Fruit fly (Drosophila melanogaster) whole organism, embryonic: ENCODE results near the gene CG11085.

Experiments
- Bdp1 ChIP-seq: fragments of 200-800 bp; sonication (Bioruptor generic); optimal IDR thresholded peaks from 3 replicates; lab custom pipeline; 2016; ENCODE audit warnings: missing biosample characterization, missing genetic modification characterization
- Bgb ChIP-seq: fragments of 200-800 bp; sonication (Bioruptor generic); IDR thresholded peaks from 2 replicates; pipeline ENCODE4 v1.3.6; 2022; ENCODE audit warnings: missing biosample characterization, missing genetic modification characterization; ENCODE audit not compliant: partially characterized antibody
- CG10209 ChIP-seq: fragments of 200-800 bp; sonication (Bioruptor generic); optimal IDR thresholded peaks from 3 replicates; lab custom pipeline; 2017; ENCODE audit warnings: missing biosample characterization, mild to moderate bottlenecking, missing genetic modification characterization, missing genetic modification reagents
- CG10366 ChIP-seq: fragments of 200-800 bp; sonication (Bioruptor generic); IDR thresholded peaks from 2 replicates; pipeline ENCODE4 v1.3.6; 2022; ENCODE audit warnings: missing biosample characterization, missing genetic modification characterization
- CG10979 ChIP-seq: fragments of 200-800 bp; sonication (Bioruptor generic); optimal IDR thresholded peaks from 2 replicates; lab custom pipeline; 2018; ENCODE audit warnings: missing biosample characterization, mild to moderate bottlenecking, missing genetic modification characterization, moderate library complexity
- CG11398 ChIP-seq: fragments of 200-800 bp; sonication (Bioruptor generic); optimal IDR thresholded peaks from 2 replicates; lab custom pipeline; 2016; ENCODE audit warnings: missing biosample characterization, missing genetic modification characterization
- CG11696 ChIP-seq: fragments of 200-800 bp; sonication (Bioruptor generic); IDR thresholded peaks from 2 replicates; pipeline ENCODE4 v1.3.6; 2022; ENCODE audit warnings: missing biosample characterization, missing genetic modification characterization
- CG12659 ChIP-seq: fragments of 200-800 bp; sonication (Bioruptor generic); optimal IDR thresholded peaks from 3 replicates; lab custom pipeline; 2017; ENCODE audit warnings: mild to moderate bottlenecking, missing biosample characterization, missing genetic modification reagents, missing genetic modification characterization
- CG13287 ChIP-seq: fragments of 200-800 bp; sonication (Bioruptor generic); IDR thresholded peaks from 2 replicates; pipeline ENCODE4 v1.3.6; 2022; ENCODE audit warnings: missing biosample characterization, missing genetic modification characterization; ENCODE audit not compliant: partially characterized antibody
- CG13424 ChIP-seq: fragments of 200-800 bp; sonication (Bioruptor generic); optimal IDR thresholded peaks from 2 replicates; lab custom pipeline; 2019; ENCODE audit warnings: missing biosample characterization, mild to moderate bottlenecking, missing genetic modification characterization, moderate library complexity
- CG14441 ChIP-seq: fragments of 200-800 bp; sonication (Bioruptor generic); IDR thresholded peaks from 2 replicates; pipeline ENCODE4 v1.3.6; 2022; ENCODE audit warnings: missing biosample characterization, missing genetic modification characterization
- CG14710 ChIP-seq: fragments of 200-800 bp; sonication (Bioruptor generic); optimal IDR thresholded peaks from 3 replicates; lab custom pipeline; 2019; ENCODE audit warnings: missing biosample characterization, mild to moderate bottlenecking, missing genetic modification characterization, moderate library complexity
- CG30403 ChIP-seq: fragments of 200-800 bp; sonication (Bioruptor generic); optimal IDR thresholded peaks from 3 replicates; lab custom pipeline; 2016; ENCODE audit warnings: missing biosample characterization, missing genetic modification characterization
- CG3281 ChIP-seq: fragments of 200-800 bp; sonication (Bioruptor generic); optimal IDR thresholded peaks from 3 replicates; lab custom pipeline; 2017; ENCODE audit warnings: missing biosample characterization, mild to moderate bottlenecking, missing genetic modification characterization
- CG34224 ChIP-seq: fragments of 200-800 bp; sonication (Bioruptor generic); IDR thresholded peaks from 3 replicates; pipeline ENCODE4 v1.3.6; 2022; ENCODE audit warnings: missing biosample characterization, missing genetic modification characterization; ENCODE audit not compliant: partially characterized antibody
- CG3847 ChIP-seq: fragments of 200-800 bp; sonication (Bioruptor generic); IDR thresholded peaks from 2 replicates; pipeline ENCODE4 v1.3.6; 2022; ENCODE audit warnings: missing biosample characterization, missing genetic modification characterization
- CG4360 ChIP-seq: fragments of 200-800 bp; sonication (Bioruptor generic); IDR thresholded peaks from 2 replicates; pipeline ENCODE4 v1.3.6; 2022; ENCODE audit warnings: missing biosample characterization, missing genetic modification characterization
- CG4404 ChIP-seq: fragments of 200-800 bp; sonication (Bioruptor generic); IDR thresholded peaks from 2 replicates; pipeline ENCODE4 v1.3.6; 2022; ENCODE audit warnings: missing biosample characterization, missing genetic modification characterization
- CG4730 ChIP-seq: fragments of 200-800 bp; sonication (Bioruptor generic); IDR thresholded peaks from 2 replicates; pipeline ENCODE4 v1.3.6; 2022; ENCODE audit warnings: missing biosample characterization, missing genetic modification characterization
- CG6272 ChIP-seq: fragments of 200-800 bp; sonication (Bioruptor generic); IDR thresholded peaks from 2 replicates; pipeline ENCODE4 v1.3.6; 2022; ENCODE audit warnings: missing biosample characterization, missing genetic modification characterization
- CG6654 ChIP-seq: fragments of 200-800 bp; sonication (Bioruptor generic); optimal IDR thresholded peaks from 2 replicates; lab custom pipeline; 2017; ENCODE audit warnings: missing biosample characterization, mild to moderate bottlenecking, missing genetic modification characterization
- CG7556 ChIP-seq: fragments of 200-800 bp; sonication (Bioruptor generic); optimal IDR thresholded peaks from 2 replicates; lab custom pipeline; 2017; ENCODE audit warnings: missing biosample characterization, mild to moderate bottlenecking, missing genetic modification characterization
- CG7963 ChIP-seq: fragments of 200-800 bp; sonication (Bioruptor generic); IDR thresholded peaks from 3 replicates; pipeline ENCODE4 v1.3.6; 2022; ENCODE audit warnings: missing biosample characterization, missing genetic modification characterization; ENCODE audit not compliant: partially characterized antibody
- CG8281 ChIP-seq: fragments of 200-800 bp; sonication (Bioruptor generic); optimal IDR thresholded peaks from 2 replicates; lab custom pipeline; 2018; ENCODE audit warnings: missing biosample characterization, mild to moderate bottlenecking, missing genetic modification characterization, moderate library complexity
- CG8924 ChIP-seq: fragments of 200-800 bp; optimal IDR thresholded peaks from 3 replicates; lab custom pipeline; 2019; ENCODE audit warnings: missing biosample characterization, mild to moderate bottlenecking, missing genetic modification characterization, moderate library complexity
- CG9727 ChIP-seq: fragments of 200-800 bp; sonication (Bioruptor generic); optimal IDR thresholded peaks from 3 replicates; lab custom pipeline; 2017; ENCODE audit warnings: missing biosample characterization, mild to moderate bottlenecking, missing genetic modification characterization
- Dip2 ChIP-seq: fragments of 200-800 bp; sonication (Bioruptor generic); IDR thresholded peaks from 2 replicates; pipeline ENCODE4 v1.3.6; 2022; ENCODE audit warnings: missing biosample characterization, missing genetic modification characterization
- Fer2 ChIP-seq: fragments of 200-800 bp; sonication (Bioruptor generic); optimal IDR thresholded peaks from 2 replicates; lab custom pipeline; 2018; ENCODE audit warnings: missing biosample characterization, mild to moderate bottlenecking, missing genetic modification characterization, moderate library complexity
- Fer3 ChIP-seq: fragments of 200-800 bp; sonication (Bioruptor generic); optimal IDR thresholded peaks from 2 replicates; lab custom pipeline; 2018; ENCODE audit warnings: missing biosample characterization, mild to moderate bottlenecking, missing genetic modification characterization, moderate library complexity
- Gsc ChIP-seq: fragments of 200-800 bp; sonication (Bioruptor generic); IDR thresholded peaks from 2 replicates; pipeline ENCODE4 v1.3.6; 2022; ENCODE audit warnings: missing biosample characterization, missing genetic modification characterization
- Hand ChIP-seq: fragments of 200-800 bp; sonication (Bioruptor generic); optimal IDR thresholded peaks from 2 replicates; lab custom pipeline; 2017; ENCODE audit warnings: mild to moderate bottlenecking, missing biosample characterization, missing genetic modification reagents, missing genetic modification characterization
- Hmr ChIP-seq: fragments of 200-800 bp; sonication (Bioruptor generic); optimal IDR thresholded peaks from 3 replicates; lab custom pipeline; 2017; ENCODE audit warnings: mild to moderate bottlenecking, missing biosample characterization, missing genetic modification reagents, missing genetic modification characterization
- Hr51 ChIP-seq, 2 experiments: fragments of 200-800 bp; sonication (Bioruptor generic); optimal IDR thresholded peaks; 2 replicates in 1 of 2; 3 replicates in 1 of 2; lab custom pipeline; 2016 to 2018; ENCODE audit warnings: missing biosample characterization in 2 of 2, missing genetic modification characterization in 2 of 2, mild to moderate bottlenecking in 1 of 2, moderate library complexity in 1 of 2
- NC2α ChIP-seq: fragments of 200-800 bp; sonication (Bioruptor generic); optimal IDR thresholded peaks from 2 replicates; lab custom pipeline; 2016; ENCODE audit warnings: missing biosample characterization, missing genetic modification characterization
- bcd ChIP-seq: fragments of 200-800 bp; sonication (Bioruptor generic); optimal IDR thresholded peaks from 2 replicates; lab custom pipeline; 2017; ENCODE audit warnings: missing biosample characterization, mild to moderate bottlenecking, missing genetic modification characterization
- caup ChIP-seq: fragments of 200-800 bp; sonication (Bioruptor generic); optimal IDR thresholded peaks from 3 replicates; lab custom pipeline; 2017; ENCODE audit warnings: missing biosample characterization, mild to moderate bottlenecking, missing genetic modification characterization, moderate library complexity; ENCODE audit not compliant: severe bottlenecking
- crp ChIP-seq, 2 experiments: fragments of 200-800 bp; sonication (Bioruptor generic); optimal IDR thresholded peaks; 2 replicates in 1 of 2; 3 replicates in 1 of 2; lab custom pipeline; 2017; ENCODE audit warnings: missing biosample characterization in 2 of 2, missing genetic modification characterization in 2 of 2, mild to moderate bottlenecking in 1 of 2, moderate library complexity in 1 of 2
- disco-r ChIP-seq: fragments of 200-800 bp; sonication (Bioruptor generic); optimal IDR thresholded peaks from 2 replicates; lab custom pipeline; 2016; ENCODE audit warnings: missing biosample characterization, missing genetic modification characterization
- dysf ChIP-seq: fragments of 200-800 bp; sonication (Bioruptor generic); IDR thresholded peaks from 3 replicates; pipeline ENCODE4 v1.3.6; 2022; ENCODE audit warnings: missing biosample characterization, missing genetic modification characterization
- eyg ChIP-seq: fragments of 200-800 bp; sonication (Bioruptor generic); optimal IDR thresholded peaks from 3 replicates; lab custom pipeline; 2016; ENCODE audit warnings: missing biosample characterization, missing genetic modification characterization
- fd3F ChIP-seq: fragments of 200-800 bp; sonication (Bioruptor generic); optimal IDR thresholded peaks from 2 replicates; lab custom pipeline; 2018; ENCODE audit warnings: missing biosample characterization, mild to moderate bottlenecking, missing genetic modification characterization, moderate library complexity
- gcm2 ChIP-seq: fragments of 200-800 bp; sonication (Bioruptor generic); optimal IDR thresholded peaks from 2 replicates; lab custom pipeline; 2016; ENCODE audit warnings: missing biosample characterization, missing genetic modification characterization
- gro ChIP-seq: fragments of 200-800 bp; sonication (Bioruptor generic); optimal IDR thresholded peaks from 2 replicates; lab custom pipeline; 2016; ENCODE audit warnings: missing biosample characterization, missing genetic modification characterization
- ind ChIP-seq: fragments of 200-800 bp; sonication (Bioruptor generic); optimal IDR thresholded peaks from 3 replicates; lab custom pipeline; 2016; ENCODE audit warnings: missing biosample characterization, missing genetic modification characterization
- insv ChIP-seq, 2 experiments: fragments of 200-800 bp; sonication (Bioruptor generic); optimal IDR thresholded peaks; 3 replicates each; lab custom pipeline; 2016 to 2018; ENCODE audit warnings: missing biosample characterization in 2 of 2, missing genetic modification characterization in 2 of 2
- odd ChIP-seq: fragments of 200-800 bp; sonication (Bioruptor generic); optimal IDR thresholded peaks from 2 replicates; lab custom pipeline; 2017; ENCODE audit warnings: missing biosample characterization, mild to moderate bottlenecking, missing genetic modification characterization
- sd ChIP-seq: fragments of 200-800 bp; sonication (Bioruptor generic); optimal IDR thresholded peaks from 3 replicates; lab custom pipeline; 2018; ENCODE audit warnings: missing biosample characterization, mild to moderate bottlenecking, missing genetic modification characterization, moderate library complexity
- tio ChIP-seq: fragments of 200-800 bp; sonication (Bioruptor generic); optimal IDR thresholded peaks from 2 replicates; lab custom pipeline; 2017; ENCODE audit warnings: missing biosample characterization, missing genetic modification characterization, inconsistent platforms
- vfl ChIP-seq: fragments of 200-800 bp; sonication (Bioruptor generic); optimal IDR thresholded peaks from 2 replicates; lab custom pipeline; 2016; ENCODE audit warnings: missing biosample characterization, missing genetic modification characterization

The CG11085 gene

DNA sequence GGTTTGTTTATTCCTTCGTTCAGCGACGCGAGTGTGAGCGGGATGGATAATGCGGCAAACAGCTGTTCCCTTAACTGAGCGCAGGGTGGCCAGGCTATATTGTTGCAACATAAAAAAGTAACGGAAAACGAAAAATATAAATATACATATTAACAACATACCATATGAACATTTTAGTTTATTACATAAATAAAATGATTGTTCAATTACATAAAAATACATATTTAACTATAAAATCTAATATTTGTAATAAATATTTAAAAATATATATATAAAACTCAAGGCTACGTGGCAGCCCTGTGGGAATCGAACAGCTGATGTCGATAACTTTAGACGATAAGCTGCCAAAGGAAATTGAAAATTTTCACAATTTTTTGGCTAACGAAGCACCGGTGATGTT is 13.4 kb downstream of the CG11085 start, which contains the start of the genes Aven and CG2540 (continued):
- TF ChIP-seq ind (GFP tag; lab: Kevin White, UChicago) = peak; percentile 59
- no peak for TF ChIP-seq Dip2 (GFP tag; lab: Robert Waterston, UW)
- TF ChIP-seq Bgb (GFP tag; lab: Robert Waterston, UW) = no peak
- TF ChIP-seq Bdp1 (GFP tag; lab: Kevin White, UChicago) = no peak
- TF ChIP-seq odd (GFP tag; lab: Kevin White, UChicago) = peak; percentile 86
- no peak for TF ChIP-seq Gsc (GFP tag; lab: Robert Waterston, UW)
- peak; percentile 83 for TF ChIP-seq CG30403 (GFP tag; lab: Kevin White, UChicago)
- no peak for TF ChIP-seq NC2α (GFP tag; lab: Kevin White, UChicago)
- TF ChIP-seq CG6654 (GFP tag; lab: Kevin White, UChicago) = peak; percentile 48
- peak; percentile 75 for TF ChIP-seq fd3F (GFP tag; lab: Kevin White, UChicago)
- TF ChIP-seq caup = peak; percentile 86
- peak; percentile 91 for TF ChIP-seq CG8924 (tag; lab: Kevin White, UChicago)
- TF ChIP-seq CG13287 = peak; percentile 42
- peak; percentile 90 for TF ChIP-seq CG3281 (GFP tag; lab: Kevin White, UChicago)
- peak; percentile 58 for TF ChIP-seq sd (tag; lab: Kevin White, UChicago)
- no peak for TF ChIP-seq eyg
- no peak for TF ChIP-seq disco-r
- TF ChIP-seq Hand (GFP tag; lab: Kevin White, UChicago) = peak; percentile 80
- TF ChIP-seq CG4730 = peak; percentile 36; the same call in 1 of the 2 replicates
- TF ChIP-seq insv (GFP tag; optimal IDR thresholded peaks at IDR 0.05; lab: Kevin White, UChicago) = peak in 1 of 2 experiments; percentile 72
- TF ChIP-seq CG9727 (GFP tag; lab: Kevin White, UChicago) = peak; percentile 88
- peak; percentile 90 for TF ChIP-seq CG7556 (GFP tag; lab: Kevin White, UChicago)
- peak; percentile 86 for TF ChIP-seq CG10979 (tag; lab: Kevin White, UChicago)
- TF ChIP-seq CG6272 (GFP tag; lab: Robert Waterston, UW) = peak; percentile 32; the same call in 1 of the 2 replicates
- peak; percentile 94 for TF ChIP-seq CG13424
- TF ChIP-seq Fer3 (tag; lab: Kevin White, UChicago) = peak; percentile 83
- TF ChIP-seq Hmr (GFP tag; lab: Kevin White, UChicago) = peak; percentile 87
- TF ChIP-seq CG14710 (tag; lab: Kevin White, UChicago) = peak; percentile 90
- peak; percentile 79 for TF ChIP-seq Fer2 (tag; lab: Kevin White, UChicago)
- TF ChIP-seq CG7963 (GFP tag; lab: Robert Waterston, UW) = no peak
- peak; percentile 77 for TF ChIP-seq dysf
- no peak for TF ChIP-seq CG4360
- TF ChIP-seq vfl = no peak
- TF ChIP-seq tio (GFP tag; lab: Kevin White, UChicago) = peak; percentile 32
- TF ChIP-seq CG4404 (GFP tag; lab: Robert Waterston, UW) = peak; percentile 45; the same call in 1 of the 2 replicates
- no peak for TF ChIP-seq CG14441 (GFP tag; lab: Robert Waterston, UW)
- TF ChIP-seq Hr51 (GFP tag; optimal IDR thresholded peaks at IDR 0.05; lab: Kevin White, UChicago) = peak; percentile 2 to 89
- TF ChIP-seq CG34224 (GFP tag; lab: Robert Waterston, UW) = no peak
- peak; percentile 70 to 93 for TF ChIP-seq crp (GFP tag; optimal IDR thresholded peaks at IDR 0.05; lab: Kevin White, UChicago)
- peak; percentile 49 for TF ChIP-seq CG10366
- peak; percentile 79 for TF ChIP-seq CG10209 (GFP tag; lab: Kevin White, UChicago)
- TF ChIP-seq CG3847 = peak; percentile 86
- TF ChIP-seq CG8281 = peak; percentile 59
- no peak for TF ChIP-seq gcm2
- 0 out of 2 replicates have a peak, but pooled peaks have one; percentile 23 for TF ChIP-seq CG11696 (GFP tag; lab: Robert Waterston, UW)
- TF ChIP-seq bcd (GFP tag; lab: Kevin White, UChicago) = peak; percentile 80
- peak; percentile 90 for TF ChIP-seq CG12659 (GFP tag; lab: Kevin White, UChicago)
- no peak for TF ChIP-seq gro
- TF ChIP-seq CG11398 (GFP tag; lab: Kevin White, UChicago) = no peak
